Worm (Caenorhabditis elegans) whole organism, L4 larva: ENCODE measurements around the gene tmem-218.

Experiments
- F37D6.2 ChIP-seq: sonication (generic microtip); optimal IDR thresholded peaks from 2 replicates; lab custom pipeline; 2016; ENCODE audit warnings: mild to moderate bottlenecking, missing genetic modification characterization, missing compliant biosample characterization
- R02D3.7 ChIP-seq: fragments of 150-350 bp; sonication (generic microtip); optimal IDR thresholded peaks from 3 replicates; lab custom pipeline; 2014; ENCODE audit warnings: missing biosample characterization, missing genetic modification characterization
- T26A8.4 ChIP-seq: fragments of 200-800 bp; sonication (Bioruptor generic); IDR thresholded peaks from 2 replicates; pipeline ENCODE4 v1.3.6; 2022; ENCODE audit warnings: missing genetic modification characterization, missing compliant biosample characterization
- Y105C5A.15 ChIP-seq: fragments of 200-800 bp; sonication (Bioruptor generic); IDR thresholded peaks from 2 replicates; pipeline ENCODE4 v1.3.6; 2022; ENCODE audit warnings: missing genetic modification characterization, missing compliant biosample characterization
- Y75B8A.6 ChIP-seq: fragments of 200-800 bp; sonication (Bioruptor generic); IDR thresholded peaks from 2 replicates; pipeline ENCODE4 v1.3.6; 2022; ENCODE audit warnings: missing genetic modification reagents, missing genetic modification characterization, missing compliant biosample characterization
- aha-1 ChIP-seq: fragments of 150-350 bp; peaks from one replicate; lab custom pipeline; 2014; ENCODE audit warnings: missing biosample characterization, missing genetic modification characterization
- arid-1 ChIP-seq: fragments of 200-800 bp; sonication (Bioruptor generic); conservative IDR thresholded peaks from 2 replicates; pipeline ENCODE4 v1.3.6; 2022; ENCODE audit warnings: missing genetic modification reagents, missing genetic modification characterization, missing compliant biosample characterization
- attf-4 ChIP-seq: sonication (generic microtip); optimal IDR thresholded peaks from 3 replicates; lab custom pipeline; 2017; ENCODE audit warnings: missing biosample characterization, missing genetic modification characterization
- ceh-20 ChIP-seq: fragments of 200-800 bp; sonication (Bioruptor generic); IDR thresholded peaks from 2 replicates; pipeline ENCODE4 v1.3.6; 2022; ENCODE audit warnings: missing genetic modification reagents, missing genetic modification characterization, missing compliant biosample characterization
- ceh-62 ChIP-seq: sonication (generic microtip); optimal IDR thresholded peaks from 2 replicates; lab custom pipeline; 2017; ENCODE audit warnings: missing biosample characterization, missing genetic modification characterization
- ctbp-1 ChIP-seq: fragments of 200-800 bp; sonication (Bioruptor generic); IDR thresholded peaks from 2 replicates; pipeline ENCODE4 v1.3.6; 2022; ENCODE audit warnings: missing genetic modification reagents, missing genetic modification characterization, missing compliant biosample characterization
- daf-16 ChIP-seq, 3 experiments: sonication (generic microtip); optimal IDR thresholded peaks; 2 replicates each; lab custom pipeline; 2016 to 2017; ENCODE audit warnings: missing genetic modification characterization in 3 of 3, missing genetic modification reagents in 3 of 3, mild to moderate bottlenecking in 2 of 3, missing compliant biosample characterization in 2 of 3, missing biosample characterization in 1 of 3, moderate library complexity in 1 of 3
- dmd-6 ChIP-seq: fragments of 200-800 bp; sonication (Bioruptor generic); IDR thresholded peaks from 2 replicates; pipeline ENCODE4 v1.3.6; 2022; ENCODE audit warnings: missing genetic modification reagents, missing genetic modification characterization, missing compliant biosample characterization
- dpl-1 ChIP-seq: fragments of 150-350 bp; optimal IDR thresholded peaks from 2 replicates; lab custom pipeline; 2014; ENCODE audit warnings: missing biosample characterization, missing genetic modification reagents, missing genetic modification characterization
- duxl-1 ChIP-seq: sonication (generic microtip); optimal IDR thresholded peaks from 2 replicates; lab custom pipeline; 2016; ENCODE audit warnings: mild to moderate bottlenecking, missing genetic modification characterization, moderate library complexity, missing compliant biosample characterization; ENCODE audit not compliant: poor library complexity
- dve-1 ChIP-seq: sonication (generic microtip); optimal IDR thresholded peaks from 2 replicates; lab custom pipeline; 2017; ENCODE audit warnings: antibody characterized with exemption, mild to moderate bottlenecking, missing genetic modification characterization, missing compliant biosample characterization; ENCODE audit not compliant: insufficient read depth
- egl-43 ChIP-seq: fragments of 200-800 bp; sonication (Bioruptor generic); IDR thresholded peaks from 2 replicates; pipeline ENCODE4 v1.3.6; 2022; ENCODE audit warnings: missing genetic modification reagents, missing genetic modification characterization, missing compliant biosample characterization
- fos-1 ChIP-seq: fragments of 150-350 bp; optimal IDR thresholded peaks from 2 replicates; lab custom pipeline; 2014; ENCODE audit warnings: missing biosample characterization, missing genetic modification characterization
- gei-8 ChIP-seq: fragments of 200-800 bp; sonication (Bioruptor generic); optimal IDR thresholded peaks from 2 replicates; lab custom pipeline; 2018; ENCODE audit warnings: mild to moderate bottlenecking, missing genetic modification characterization, missing compliant biosample characterization
- hif-1 ChIP-seq, 2 experiments: sonication (generic microtip); optimal IDR thresholded peaks; 2 replicates each; lab custom pipeline; 2016 to 2017; ENCODE audit warnings: missing compliant biosample characterization in 2 of 2, missing genetic modification characterization in 2 of 2, missing genetic modification reagents in 2 of 2, missing genotype in 2 of 2, mild to moderate bottlenecking in 1 of 2
- hlh-11 ChIP-seq: fragments of 200-800 bp; sonication (Bioruptor generic); optimal IDR thresholded peaks from 2 replicates; lab custom pipeline; 2018; ENCODE audit warnings: mild to moderate bottlenecking, missing genetic modification characterization, missing compliant biosample characterization
- lin-1 ChIP-seq: fragments of 200-800 bp; sonication (Bioruptor generic); IDR thresholded peaks from 2 replicates; pipeline ENCODE4 v1.3.6; 2022; ENCODE audit warnings: missing genetic modification reagents, missing genetic modification characterization, missing compliant biosample characterization
- lin-13 ChIP-seq: fragments of 150-350 bp; optimal IDR thresholded peaks from 2 replicates; lab custom pipeline; 2014; ENCODE audit warnings: missing biosample characterization, missing genetic modification reagents, missing genetic modification characterization
- lir-3 ChIP-seq: sonication (generic microtip); optimal IDR thresholded peaks from 2 replicates; lab custom pipeline; 2016; ENCODE audit warnings: mild to moderate bottlenecking, missing genetic modification characterization, missing compliant biosample characterization
- lsy-2 ChIP-seq, 2 experiments: fragments of 150-350 bp in 1 of 2; sonication (generic microtip) in 1 of 2; optimal IDR thresholded peaks; 2 replicates each; lab custom pipeline; 2014 to 2017; ENCODE audit warnings: missing biosample characterization in 2 of 2, missing genetic modification characterization in 2 of 2
- madf-5 ChIP-seq, 2 experiments: fragments of 200-800 bp; sonication (Bioruptor generic); IDR thresholded peaks; 2 replicates each; pipeline ENCODE4 v1.3.6; 2022; ENCODE audit warnings: missing compliant biosample characterization in 2 of 2, missing genetic modification characterization in 2 of 2
- madf-9 ChIP-seq: fragments of 200-800 bp; sonication (Bioruptor generic); conservative IDR thresholded peaks from 2 replicates; pipeline ENCODE4 v1.3.6; 2022; ENCODE audit warnings: missing genetic modification reagents, missing genetic modification characterization, missing compliant biosample characterization
- mdl-1 ChIP-seq, 2 experiments: fragments of 150-350 bp in 1 of 2; sonication (generic microtip) in 1 of 2; optimal IDR thresholded peaks; 2 replicates each; lab custom pipeline; 2014 to 2017; ENCODE audit warnings: missing biosample characterization in 2 of 2, missing genetic modification characterization in 2 of 2
- mdt-29 ChIP-seq: fragments of 200-800 bp; sonication (Bioruptor generic); IDR thresholded peaks from 2 replicates; pipeline ENCODE4 v1.3.6; 2022; ENCODE audit warnings: missing genetic modification reagents, missing genetic modification characterization, missing compliant biosample characterization
- mep-1 ChIP-seq: fragments of 150-350 bp; sonication (generic microtip); optimal IDR thresholded peaks from 3 replicates; lab custom pipeline; 2014; ENCODE audit warnings: missing biosample characterization, missing genetic modification characterization
- mxl-2 ChIP-seq: fragments of 200-800 bp; sonication (Bioruptor generic); conservative IDR thresholded peaks from 2 replicates; pipeline ENCODE4 v1.3.6; 2022; ENCODE audit warnings: missing genetic modification reagents, missing genetic modification characterization, missing compliant biosample characterization
- mxl-3 ChIP-seq: fragments of 200-800 bp; sonication (Bioruptor generic); optimal IDR thresholded peaks from 2 replicates; lab custom pipeline; 2018; ENCODE audit warnings: mild to moderate bottlenecking, missing genetic modification characterization, missing compliant biosample characterization
- nhr-10 ChIP-seq: fragments of 150-350 bp; optimal IDR thresholded peaks from 2 replicates; lab custom pipeline; 2014; ENCODE audit warnings: missing biosample characterization, missing genetic modification characterization
- nhr-102 ChIP-seq: sonication (generic microtip); optimal IDR thresholded peaks from 2 replicates; lab custom pipeline; 2016; ENCODE audit warnings: mild to moderate bottlenecking, missing genetic modification characterization, moderate library complexity, missing compliant biosample characterization
- nhr-11 ChIP-seq: fragments of 150-350 bp; optimal IDR thresholded peaks from 2 replicates; lab custom pipeline; 2014; ENCODE audit warnings: missing biosample characterization, missing genetic modification characterization
- nhr-25 ChIP-seq: sonication (generic microtip); optimal IDR thresholded peaks from 2 replicates; lab custom pipeline; 2017; ENCODE audit warnings: missing genetic modification characterization, mild to moderate bottlenecking, missing compliant biosample characterization, antibody characterized with exemption, moderate library complexity, borderline replicate concordance; ENCODE audit not compliant: insufficient read depth
- nhr-28 ChIP-seq: fragments of 150-350 bp; optimal IDR thresholded peaks from 2 replicates; lab custom pipeline; 2014; ENCODE audit warnings: missing biosample characterization, missing genetic modification characterization
- nhr-42 ChIP-seq: fragments of 200-800 bp; sonication (Bioruptor generic); IDR thresholded peaks from 2 replicates; pipeline ENCODE4 v1.3.6; 2022; ENCODE audit warnings: missing genetic modification characterization, missing compliant biosample characterization
- nhr-48 ChIP-seq: sonication (generic microtip); optimal IDR thresholded peaks from 2 replicates; lab custom pipeline; 2016; ENCODE audit warnings: mild to moderate bottlenecking, missing genetic modification characterization, missing compliant biosample characterization
- saeg-2 ChIP-seq: fragments of 200-800 bp; sonication (Bioruptor generic); IDR thresholded peaks from 2 replicates; pipeline ENCODE4 v1.3.6; 2022; ENCODE audit warnings: missing genetic modification reagents, missing genetic modification characterization, missing compliant biosample characterization
- set-16 ChIP-seq: fragments of 200-800 bp; sonication (Bioruptor generic); IDR thresholded peaks from 2 replicates; pipeline ENCODE4 v1.3.6; 2022; ENCODE audit warnings: missing genetic modification reagents, missing genetic modification characterization, missing compliant biosample characterization
- spr-1 ChIP-seq: sonication (generic microtip); optimal IDR thresholded peaks from 2 replicates; lab custom pipeline; 2016; ENCODE audit warnings: mild to moderate bottlenecking, missing genetic modification characterization, missing compliant biosample characterization
- unc-62 ChIP-seq, 3 experiments: fragments of 150-350 bp in 1 of 3; sonication (generic microtip); optimal IDR thresholded peaks in 2 of 3; peaks in 1 of 3; 1 replicate in 1 of 3; 2 replicates in 2 of 3; lab custom pipeline; 2014 to 2017; ENCODE audit warnings: missing biosample characterization in 3 of 3, missing genetic modification characterization in 3 of 3, missing genetic modification reagents in 3 of 3, missing genotype in 1 of 3
- zfp-3 ChIP-seq: fragments of 200-800 bp; sonication (Bioruptor generic); conservative IDR thresholded peaks from 2 replicates; pipeline ENCODE4 v1.3.6; 2022; ENCODE audit warnings: missing genetic modification reagents, missing genetic modification characterization, missing compliant biosample characterization
- zip-11 ChIP-seq: fragments of 200-800 bp; sonication (Bioruptor generic); IDR thresholded peaks from 2 replicates; pipeline ENCODE4 v1.3.6; 2022; ENCODE audit warnings: missing genetic modification characterization, missing compliant biosample characterization

tmem-218 gene

ce11 chrX:17628345-17628744, 21.1 kb upstream of the tmem-218 start (continued):
- TF ChIP-seq mdt-29 (GFP tag; lab: Robert Waterston, UW), result no peak
- TF ChIP-seq nhr-11 (tag; lab: Kevin White, UChicago), result peak; percentile 13
- TF ChIP-seq T26A8.4 (GFP tag; lab: Robert Waterston, UW), result no peak
- TF ChIP-seq F37D6.2 (tag; lab: Kevin White, UChicago), result no peak
- no peak for TF ChIP-seq attf-4 (tag; lab: Kevin White, UChicago)
- TF ChIP-seq, all 104 proteins: peak for 16

DNA sequence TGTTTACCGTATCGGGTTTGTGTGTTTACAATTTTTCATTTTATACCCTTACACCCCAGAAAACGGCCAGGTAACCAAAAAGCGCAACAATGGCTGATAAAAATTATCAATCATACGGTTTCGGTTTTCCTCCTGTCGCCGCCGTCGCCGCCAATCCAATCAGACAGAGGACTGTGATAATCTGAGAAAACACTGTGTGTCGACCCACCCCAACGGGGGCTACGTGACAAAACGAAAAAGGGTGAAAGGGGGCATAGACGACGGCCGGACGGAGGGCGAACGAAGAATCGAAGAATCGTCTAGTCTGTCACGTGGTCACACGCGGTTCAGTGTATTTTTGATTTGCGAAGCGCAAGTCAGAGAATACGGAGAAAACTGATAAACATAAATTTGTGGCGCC, 18.6 kb upstream of the tmem-218 start:
- TF ChIP-seq spr-1 (tag; lab: Kevin White, UChicago) (peak; percentile 19), nhr-48 (peak; percentile 89), mep-1 (tag; lab: Kevin White, UChicago) (peak; percentile 73), ceh-20 (GFP tag; lab: Robert Waterston, UW) (peak; percentile 51; the same call in 1 of the 2 replicates), mdl-1 (tag; optimal IDR thresholded peaks at IDR 0.05; lab: Kevin White, UChicago) (peak in 1 of 2 experiments; percentile 87), saeg-2 (GFP tag; lab: Robert Waterston, UW) (0 out of 2 replicates have a peak, but pooled peaks have one; percentile 47), lir-3 (tag; lab: Kevin White, UChicago) (no peak), Y75B8A.6 (GFP tag; lab: Robert Waterston, UW) (peak; percentile 43; the same call in 1 of the 2 replicates), unc-62 (GFP tag; optimal IDR thresholded peaks at IDR 0.05 in 1 of 2; lab: Kevin White, UChicago) (peak in 1 of 2 experiments; percentile 39), unc-62 (tag; optimal IDR thresholded peaks at IDR 0.05; lab: Kevin White, UChicago) (no peak), mxl-3 (GFP tag; lab: Kevin White, UChicago) (peak; percentile 81), zfp-3 (GFP tag; lab: Robert Waterston, UW) (peak; percentile 81; the same call in 1 of the 2 replicates), nhr-25 (tag; lab: Kevin White, UChicago) (no peak), nhr-42 (peak; percentile 75; the same call in 1 of the 2 replicates), nhr-102 (tag; lab: Kevin White, UChicago) (peak; percentile 75), ctbp-1 (GFP tag; lab: Robert Waterston, UW) (peak; percentile 53; the same call in 1 of the 2 replicates), Y105C5A.15 (GFP tag; lab: Robert Waterston, UW) (0 out of 2 replicates have a peak, but pooled peaks have one; percentile 31), fos-1 (tag; lab: Kevin White, UChicago) (no peak), daf-16 (GFP tag; optimal IDR thresholded peaks at IDR 0.05; lab: Kevin White, UChicago) (peak in 1 of 2 experiments; percentile 50), daf-16 (tag; optimal IDR thresholded peaks at IDR 0.05; lab: Kevin White, UChicago) (peak; percentile 98), mdt-29 (GFP tag; lab: Robert Waterston, UW) (peak; percentile 57), dmd-6 (GFP tag; lab: Robert Waterston, UW) (peak; percentile 90), hlh-11 (tag; lab: Kevin White, UChicago) (peak; percentile 96), R02D3.7 (tag; lab: Kevin White, UChicago) (no peak), madf-9 (GFP tag; lab: Robert Waterston, UW) (peak; percentile 24; the same call in 1 of the 2 replicates), arid-1 (GFP tag; lab: Robert Waterston, UW) (0 out of 2 replicates have a peak, but pooled peaks have one; percentile 27), zip-11 (no peak), dve-1 (peak; percentile 89), nhr-10 (no peak), dpl-1 (GFP tag; lab: Kevin White, UChicago) (peak; percentile 0), duxl-1 (no peak), hif-1 (tag; optimal IDR thresholded peaks at IDR 0.05; lab: Kevin White, UChicago) (peak; percentile 96 to 100), lin-13 (peak; percentile 64), nhr-28 (peak; percentile 71), lin-1 (0 out of 2 replicates have a peak, but pooled peaks have one; percentile 34), gei-8 (GFP tag; lab: Kevin White, UChicago) (peak; percentile 50), set-16 (GFP tag; lab: Robert Waterston, UW) (peak; percentile 37; the same call in 1 of the 2 replicates), egl-43 (GFP tag; lab: Robert Waterston, UW) (0 out of 2 replicates have a peak, but pooled peaks have one; percentile 64), madf-5 (GFP tag; IDR thresholded peaks at IDR 0.05; lab: Robert Waterston, UW) (0 out of 4 replicates have a peak, but pooled peaks of 1 of the 2 experiments have one; percentile 24), mxl-2 (peak; percentile 72), lsy-2 (tag; optimal IDR thresholded peaks at IDR 0.05; lab: Kevin White, UChicago) (peak in 1 of 2 experiments; percentile 36), aha-1 (peak; percentile 100), ceh-62 (tag; lab: Kevin White, UChicago) (no peak)
